Fruit fly (Drosophila melanogaster): ENCODE measurements around the gene CG12817.

Gene CG12817

dm6 chr3R:10261800-10262199, 37.3 kb upstream of the CG12817 start, which contains the start of the genes Sirt6 and pont (continued):
- TF ChIP-seq HLH54F (GFP tag; optimal IDR thresholded peaks at IDR 0.05), result peak; percentile 55
- no peak for TF ChIP-seq Ravus (GFP tag; IDR thresholded peaks at IDR 0.05)
- peak; percentile 92 for TF ChIP-seq Asciz (GFP tag; optimal IDR thresholded peaks at IDR 0.05)
- TF ChIP-seq vfl (GFP tag; optimal IDR thresholded peaks at IDR 0.05), result peak; percentile 28
- TF ChIP-seq cwo (GFP tag; optimal IDR thresholded peaks at IDR 0.05), result peak; percentile 94
- TF ChIP-seq CG11504 (tag; optimal IDR thresholded peaks at IDR 0.05), result peak; percentile 97
- peak; percentile 91 for TF ChIP-seq CG7357 (GFP tag; IDR thresholded peaks at IDR 0.05)
- TF ChIP-seq BEAF-32 (GFP tag; optimal IDR thresholded peaks at IDR 0.05), result peak; percentile 26
- TF ChIP-seq NC2β (GFP tag; optimal IDR thresholded peaks at IDR 0.05), result peak; percentile 31
- TF ChIP-seq ato (GFP tag; IDR thresholded peaks at IDR 0.05; ENCODE audit: partially characterized antibody), result no peak
- peak; percentile 80 for TF ChIP-seq lbe (GFP tag; optimal IDR thresholded peaks at IDR 0.05)
- TF ChIP-seq pita (GFP tag; optimal IDR thresholded peaks at IDR 0.05), result no peak
- TF ChIP-seq cg (GFP tag; optimal IDR thresholded peaks at IDR 0.05), result no peak
- peak; percentile 96 for TF ChIP-seq CG13775 (GFP tag; optimal IDR thresholded peaks at IDR 0.05)
- TF ChIP-seq fd64A (GFP tag; optimal IDR thresholded peaks at IDR 0.05), result no peak
- TF ChIP-seq schlank (tag; optimal IDR thresholded peaks at IDR 0.05), result peak; percentile 70
- TF ChIP-seq Xrp1 (GFP tag; IDR thresholded peaks at IDR 0.05), result no peak
- TF ChIP-seq zen (tag; optimal IDR thresholded peaks at IDR 0.05), result peak; percentile 98
- TF ChIP-seq CG17385 (GFP tag; optimal IDR thresholded peaks at IDR 0.05), result peak; percentile 92
- peak; percentile 74 for TF ChIP-seq Hsf (GFP tag; optimal IDR thresholded peaks at IDR 0.05)
- no peak for TF ChIP-seq Mrtf (GFP tag; IDR thresholded peaks at IDR 0.05)
- TF ChIP-seq oc (tag; optimal IDR thresholded peaks at IDR 0.05), result peak; percentile 95
- peak; percentile 87 for TF ChIP-seq cato (GFP tag; optimal IDR thresholded peaks at IDR 0.05; ENCODE audit: borderline replicate concordance)
- TF ChIP-seq CG9727 (GFP tag; optimal IDR thresholded peaks at IDR 0.05), result peak; percentile 97
- TF ChIP-seq crc (GFP tag; optimal IDR thresholded peaks at IDR 0.05), result no peak
- peak; percentile 86 for TF ChIP-seq run (tag; optimal IDR thresholded peaks at IDR 0.05)
- TF ChIP-seq lmd (GFP tag; IDR thresholded peaks at IDR 0.05), result no peak
- TF ChIP-seq Fer2 (tag; optimal IDR thresholded peaks at IDR 0.05), result peak; percentile 90
- no peak for TF ChIP-seq grn (GFP tag; optimal IDR thresholded peaks at IDR 0.05)
- TF ChIP-seq Dad (GFP tag; optimal IDR thresholded peaks at IDR 0.05), result peak; percentile 8
- peak; percentile 83 for TF ChIP-seq D19B (GFP tag; optimal IDR thresholded peaks at IDR 0.05)
- peak; percentile 76 for TF ChIP-seq CG15011 (GFP tag; optimal IDR thresholded peaks at IDR 0.05)
- no peak for TF ChIP-seq HLHmδ (GFP tag; optimal IDR thresholded peaks at IDR 0.05)
- peak; percentile 8 for TF ChIP-seq CG4854 (GFP tag; optimal IDR thresholded peaks at IDR 0.05)
- no peak for TF ChIP-seq Rx (GFP tag; IDR thresholded peaks at IDR 0.05)
- TF ChIP-seq Sox100B (GFP tag; optimal IDR thresholded peaks at IDR 0.05), result peak; percentile 96
- TF ChIP-seq CG17802 (tag; optimal IDR thresholded peaks at IDR 0.05), result peak; percentile 70
- peak; percentile 78 for TF ChIP-seq CG6813 (GFP tag; optimal IDR thresholded peaks at IDR 0.05)
- no peak for TF ChIP-seq pros (GFP tag; optimal IDR thresholded peaks at IDR 0.05)
- TF ChIP-seq Hey (tag; optimal IDR thresholded peaks at IDR 0.05), result no peak
- TF ChIP-seq Hr3 (GFP tag; optimal IDR thresholded peaks at IDR 0.05), result peak; percentile 97
- TF ChIP-seq Stat92E (GFP tag; optimal IDR thresholded peaks at IDR 0.05), result peak in 1 of 3 experiments; percentile 91
- TF ChIP-seq emc (GFP tag; optimal IDR thresholded peaks at IDR 0.05), result no peak
- no peak for TF ChIP-seq CG14014 (GFP tag; IDR thresholded peaks at IDR 0.05)
- no peak for TF ChIP-seq CG14441 (GFP tag; IDR thresholded peaks at IDR 0.05)
- TF ChIP-seq exex (tag; optimal IDR thresholded peaks at IDR 0.05), result peak; percentile 79
- peak; percentile 91 for TF ChIP-seq NfI (GFP tag; optimal IDR thresholded peaks at IDR 0.05)
- peak; percentile 55 for TF ChIP-seq zfh2 (GFP tag; optimal IDR thresholded peaks at IDR 0.05)
- peak; percentile 2 for TF ChIP-seq CHES-1-like (GFP tag; optimal IDR thresholded peaks at IDR 0.05)
- TF ChIP-seq unc-4 (GFP tag; IDR thresholded peaks at IDR 0.05; ENCODE audit: partially characterized antibody), result no peak
